Fruit fly (Drosophila melanogaster) whole organism, embryonic: Measurements from ENCODE around the gene CG13360.
A peak's percentile ranks its signal among the peaks of the same experiment; 100 is the strongest.

ENCODE experiments used
- Atf6 ChIP-seq: fragments of 200-800 bp; sonication (Bioruptor generic); IDR thresholded peaks from 2 replicates; pipeline ENCODE4 v1.3.6; 2022; ENCODE audit warnings: missing biosample characterization, missing genetic modification characterization
- B-H2 ChIP-seq: fragments of 200-800 bp; sonication (Bioruptor generic); optimal IDR thresholded peaks from 2 replicates; lab custom pipeline; 2018; ENCODE audit warnings: missing biosample characterization, mild to moderate bottlenecking, missing genetic modification characterization
- CG10431 ChIP-seq: fragments of 200-800 bp; sonication (Bioruptor generic); optimal IDR thresholded peaks from 3 replicates; lab custom pipeline; 2018; ENCODE audit warnings: missing biosample characterization, mild to moderate bottlenecking, missing genetic modification characterization
- CG12155 ChIP-seq: fragments of 200-800 bp; sonication (Bioruptor generic); optimal IDR thresholded peaks from 3 replicates; lab custom pipeline; 2016; ENCODE audit warnings: missing biosample characterization, missing genetic modification characterization
- CG13424 ChIP-seq: fragments of 200-800 bp; sonication (Bioruptor generic); optimal IDR thresholded peaks from 2 replicates; lab custom pipeline; 2019; ENCODE audit warnings: missing biosample characterization, mild to moderate bottlenecking, missing genetic modification characterization, moderate library complexity
- CG15073 ChIP-seq: fragments of 200-800 bp; sonication (Bioruptor generic); optimal IDR thresholded peaks from 2 replicates; lab custom pipeline; 2016; ENCODE audit warnings: missing biosample characterization, missing genetic modification characterization
- CG1529 ChIP-seq: fragments of 200-800 bp; sonication (Bioruptor generic); optimal IDR thresholded peaks from 3 replicates; lab custom pipeline; 2018; ENCODE audit warnings: missing biosample characterization, missing genetic modification characterization
- CG17186 ChIP-seq: fragments of 200-800 bp; sonication (Bioruptor generic); optimal IDR thresholded peaks from 3 replicates; lab custom pipeline; 2017; ENCODE audit warnings: missing biosample characterization, missing genetic modification reagents, missing genetic modification characterization
- CG2199 ChIP-seq: fragments of 200-800 bp; sonication (Bioruptor generic); IDR thresholded peaks from 3 replicates; pipeline ENCODE4 v1.3.6; 2022; ENCODE audit warnings: missing biosample characterization, missing genetic modification characterization
- CG2678 ChIP-seq: fragments of 200-800 bp; sonication (Bioruptor generic); optimal IDR thresholded peaks from 3 replicates; lab custom pipeline; 2019; ENCODE audit warnings: missing biosample characterization, mild to moderate bottlenecking, missing genetic modification characterization, moderate library complexity
- CG2712 ChIP-seq: fragments of 200-800 bp; optimal IDR thresholded peaks from 3 replicates; lab custom pipeline; 2019; ENCODE audit warnings: missing biosample characterization, mild to moderate bottlenecking, missing genetic modification characterization, moderate library complexity
- CG3847 ChIP-seq: fragments of 200-800 bp; sonication (Bioruptor generic); IDR thresholded peaks from 2 replicates; pipeline ENCODE4 v1.3.6; 2022; ENCODE audit warnings: missing biosample characterization, missing genetic modification characterization
- CG42726 ChIP-seq: fragments of 200-800 bp; sonication (Bioruptor generic); IDR thresholded peaks from 2 replicates; pipeline ENCODE4 v1.3.6; 2022; ENCODE audit warnings: missing biosample characterization, missing genetic modification characterization; ENCODE audit not compliant: partially characterized antibody
- CG4328 ChIP-seq: fragments of 200-800 bp; sonication (Bioruptor generic); optimal IDR thresholded peaks from 3 replicates; lab custom pipeline; 2017; ENCODE audit warnings: missing biosample characterization, missing genetic modification reagents, missing genetic modification characterization
- CG6254 ChIP-seq: fragments of 200-800 bp; sonication (Bioruptor generic); optimal IDR thresholded peaks from 3 replicates; lab custom pipeline; 2017; ENCODE audit warnings: mild to moderate bottlenecking, missing biosample characterization, missing genetic modification reagents, missing genetic modification characterization
- CG7928 ChIP-seq: fragments of 200-800 bp; sonication (Bioruptor generic); optimal IDR thresholded peaks from 2 replicates; lab custom pipeline; 2017; ENCODE audit warnings: missing biosample characterization, mild to moderate bottlenecking, missing genetic modification characterization
- CG7987 ChIP-seq: fragments of 200-800 bp; sonication (Bioruptor generic); optimal IDR thresholded peaks from 2 replicates; lab custom pipeline; 2018; ENCODE audit warnings: missing biosample characterization, mild to moderate bottlenecking, missing genetic modification characterization, moderate library complexity
- CG9727 ChIP-seq: fragments of 200-800 bp; sonication (Bioruptor generic); optimal IDR thresholded peaks from 3 replicates; lab custom pipeline; 2017; ENCODE audit warnings: missing biosample characterization, mild to moderate bottlenecking, missing genetic modification characterization
- CG9797 ChIP-seq: fragments of 200-800 bp; sonication (Bioruptor generic); optimal IDR thresholded peaks from 3 replicates; lab custom pipeline; 2018; ENCODE audit warnings: missing biosample characterization, mild to moderate bottlenecking, missing genetic modification characterization
- E2f1 ChIP-seq: fragments of 200-800 bp; sonication (Bioruptor generic); IDR thresholded peaks from 2 replicates; pipeline ENCODE4 v1.3.6; 2022; ENCODE audit warnings: missing biosample characterization, missing genetic modification characterization
- E2f2 ChIP-seq: fragments of 200-800 bp; sonication (Bioruptor generic); IDR thresholded peaks from 2 replicates; pipeline ENCODE4 v1.3.6; 2022; ENCODE audit warnings: missing biosample characterization, missing genetic modification characterization
- HLHmδ ChIP-seq: fragments of 200-800 bp; sonication (Bioruptor generic); optimal IDR thresholded peaks from 2 replicates; lab custom pipeline; 2018; ENCODE audit warnings: missing biosample characterization, mild to moderate bottlenecking, missing genetic modification characterization, moderate library complexity
- Kr ChIP-seq: fragments of 200-800 bp; sonication (Bioruptor generic); optimal IDR thresholded peaks from 2 replicates; lab custom pipeline; 2017; ENCODE audit warnings: missing biosample characterization, mild to moderate bottlenecking, missing genetic modification characterization
- Mad ChIP-seq: fragments of 200-800 bp; sonication (Bioruptor generic); optimal IDR thresholded peaks from 2 replicates; lab custom pipeline; 2016; ENCODE audit warnings: missing biosample characterization, missing genetic modification characterization
- NC2β ChIP-seq: fragments of 200-800 bp; sonication (Bioruptor generic); optimal IDR thresholded peaks from 2 replicates; lab custom pipeline; 2016; ENCODE audit warnings: missing biosample characterization, missing genetic modification characterization
- Nf-YA ChIP-seq: fragments of 200-800 bp; sonication (Bioruptor generic); IDR thresholded peaks from 2 replicates; pipeline ENCODE4 v1.3.6; 2022; ENCODE audit warnings: missing biosample characterization, missing genetic modification characterization
- Pdp1 ChIP-seq, 2 experiments: fragments of 200-800 bp; sonication (Bioruptor generic); optimal IDR thresholded peaks; 3 replicates each; lab custom pipeline; 2016; ENCODE audit warnings: missing biosample characterization in 2 of 2, missing genetic modification characterization in 2 of 2, mild to moderate bottlenecking in 1 of 2, moderate library complexity in 1 of 2
- Six4 ChIP-seq: fragments of 200-800 bp; sonication (Bioruptor generic); optimal IDR thresholded peaks from 2 replicates; lab custom pipeline; 2016; ENCODE audit warnings: missing biosample characterization, missing genetic modification characterization
- Sox102F ChIP-seq: fragments of 200-800 bp; sonication (Bioruptor generic); optimal IDR thresholded peaks from 2 replicates; lab custom pipeline; 2018; ENCODE audit warnings: missing biosample characterization, mild to moderate bottlenecking, missing genetic modification characterization, moderate library complexity
- Vsx1 ChIP-seq: fragments of 200-800 bp; sonication (Bioruptor generic); optimal IDR thresholded peaks from 2 replicates; lab custom pipeline; 2017; ENCODE audit warnings: missing biosample characterization, mild to moderate bottlenecking, missing genetic modification characterization, missing genetic modification reagents
- Xbp1 ChIP-seq: fragments of 200-800 bp; sonication (Bioruptor generic); optimal IDR thresholded peaks from 3 replicates; lab custom pipeline; 2016; ENCODE audit warnings: missing biosample characterization, mild to moderate bottlenecking, missing genetic modification characterization
- aop ChIP-seq: fragments of 200-800 bp; sonication (Bioruptor generic); IDR thresholded peaks from 2 replicates; pipeline ENCODE4 v1.3.6; 2022; ENCODE audit warnings: missing biosample characterization, missing genetic modification characterization
- az2 ChIP-seq: fragments of 200-800 bp; sonication (Bioruptor generic); optimal IDR thresholded peaks from 3 replicates; lab custom pipeline; 2016; ENCODE audit warnings: missing biosample characterization, missing genetic modification characterization
- ci ChIP-seq: fragments of 200-800 bp; sonication (Bioruptor generic); IDR thresholded peaks from 3 replicates; pipeline ENCODE4 v1.3.6; 2022; ENCODE audit warnings: missing biosample characterization, missing genetic modification characterization
- fd102C ChIP-seq: fragments of 200-800 bp; sonication (Bioruptor generic); optimal IDR thresholded peaks from 2 replicates; lab custom pipeline; 2018; ENCODE audit warnings: missing biosample characterization, mild to moderate bottlenecking, missing genetic modification characterization, moderate library complexity
- hbn ChIP-seq: fragments of 200-800 bp; sonication (Bioruptor generic); IDR thresholded peaks from 2 replicates; pipeline ENCODE4 v1.3.6; 2022; ENCODE audit warnings: missing biosample characterization, missing genetic modification characterization; ENCODE audit not compliant: partially characterized antibody
- inv ChIP-seq: fragments of 200-800 bp; sonication (Bioruptor generic); IDR thresholded peaks from 2 replicates; pipeline ENCODE4 v1.3.6; 2022; ENCODE audit warnings: missing biosample characterization, missing genetic modification characterization; ENCODE audit not compliant: partially characterized antibody
- knrl ChIP-seq: fragments of 200-800 bp; sonication (Bioruptor generic); IDR thresholded peaks from 3 replicates; pipeline ENCODE4 v1.3.6; 2022; ENCODE audit warnings: missing biosample characterization, missing genetic modification characterization; ENCODE audit not compliant: partially characterized antibody
- lmd ChIP-seq: fragments of 200-800 bp; sonication (Bioruptor generic); IDR thresholded peaks from 2 replicates; pipeline ENCODE4 v1.3.6; 2022; ENCODE audit warnings: missing biosample characterization, missing genetic modification characterization
- oc ChIP-seq: fragments of 200-800 bp; sonication (Bioruptor generic); optimal IDR thresholded peaks from 2 replicates; lab custom pipeline; 2018; ENCODE audit warnings: missing biosample characterization, mild to moderate bottlenecking, missing genetic modification characterization, moderate library complexity
- ranshi ChIP-seq: fragments of 200-800 bp; sonication (Bioruptor generic); IDR thresholded peaks from 2 replicates; pipeline ENCODE4 v1.3.6; 2022; ENCODE audit warnings: missing biosample characterization, missing genetic modification characterization
- salm ChIP-seq: fragments of 200-800 bp; sonication (Bioruptor generic); optimal IDR thresholded peaks from 2 replicates; lab custom pipeline; 2018; ENCODE audit warnings: missing biosample characterization, mild to moderate bottlenecking, missing genetic modification characterization
- stc ChIP-seq: fragments of 200-800 bp; sonication (Bioruptor generic); IDR thresholded peaks from 2 replicates; pipeline ENCODE4 v1.3.6; 2022; ENCODE audit warnings: missing biosample characterization, missing genetic modification characterization
- sug ChIP-seq: fragments of 200-800 bp; optimal IDR thresholded peaks from 2 replicates; lab custom pipeline; 2019; ENCODE audit warnings: missing biosample characterization, mild to moderate bottlenecking, missing genetic modification characterization, moderate library complexity
- tll ChIP-seq, 2 experiments: fragments of 200-800 bp in 1 of 2; fragments of >200 bp in 1 of 2; sonication (Bioruptor generic) in 1 of 2; optimal IDR thresholded peaks; 2 replicates each; lab custom pipeline; 2017 to 2019; ENCODE audit warnings: missing biosample characterization in 2 of 2, missing genetic modification characterization in 2 of 2, mild to moderate bottlenecking in 1 of 2, moderate library complexity in 1 of 2
- tx ChIP-seq: fragments of 200-800 bp; sonication (Bioruptor generic); optimal IDR thresholded peaks from 2 replicates; lab custom pipeline; 2016; ENCODE audit warnings: missing biosample characterization, missing genetic modification characterization
- zfh1 ChIP-seq: fragments of 200-800 bp; sonication (Bioruptor generic); IDR thresholded peaks from 3 replicates; pipeline ENCODE4 v1.3.6; 2022; ENCODE audit warnings: missing biosample characterization, missing genetic modification characterization

Gene CG13360

DNA sequence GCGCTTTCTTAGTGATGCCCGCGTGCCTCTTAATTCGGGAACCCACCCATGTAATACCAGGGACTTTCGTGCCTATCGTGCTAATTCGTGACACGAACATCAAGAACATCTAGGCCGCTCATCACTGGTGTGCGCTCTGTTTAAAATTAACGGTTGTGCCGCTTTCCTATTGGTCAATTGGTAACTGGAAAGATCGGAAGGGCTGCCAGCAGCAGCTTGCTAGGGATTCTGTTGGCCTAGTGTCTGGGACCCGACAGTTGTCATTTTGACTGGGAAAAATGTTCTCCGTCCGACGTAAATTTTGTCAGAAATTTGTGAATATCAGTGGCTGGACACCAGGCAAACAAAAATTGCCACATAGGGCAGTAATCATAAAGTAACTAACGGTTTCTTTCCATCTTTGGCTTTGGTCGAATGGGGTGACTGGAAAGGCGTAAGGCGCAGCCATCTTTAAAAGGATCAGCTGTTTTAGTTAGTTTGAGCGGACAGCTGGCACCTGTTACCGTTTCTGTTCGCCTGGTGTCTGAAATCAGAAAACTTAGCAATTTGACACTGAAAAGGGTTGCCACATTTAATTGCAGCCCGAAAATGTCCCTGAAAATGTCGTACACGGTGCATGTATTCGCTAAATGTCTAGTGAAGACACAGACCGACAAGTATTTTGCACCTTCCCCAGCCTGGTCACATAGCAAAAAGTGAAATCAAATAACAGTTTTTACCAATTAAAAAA is 30.8 kb downstream of the CG13360 start, which contains the start of gene CG5273 (continued):
- TF ChIP-seq CG42726 (GFP tag; lab: Robert Waterston, UW) (peak; percentile 85), sug (peak; percentile 52), CG6254 (GFP tag; lab: Kevin White, UChicago) (peak; percentile 60), CG2712 (tag; lab: Kevin White, UChicago) (peak; percentile 34), knrl (GFP tag; lab: Robert Waterston, UW) (peak; percentile 81), CG17186 (GFP tag; lab: Kevin White, UChicago) (peak; percentile 74), HLHmδ (GFP tag; lab: Kevin White, UChicago) (peak; percentile 51), CG12155 (GFP tag; lab: Kevin White, UChicago) (no peak), CG2678 (tag; lab: Kevin White, UChicago) (peak; percentile 24), CG3847 (GFP tag; lab: Robert Waterston, UW) (peak; percentile 61; the same call in 1 of the 2 replicates), tll (GFP tag; optimal IDR thresholded peaks at IDR 0.05; lab: Kevin White, UChicago) (peak in 1 of 2 experiments; percentile 79), NC2β (GFP tag; lab: Kevin White, UChicago) (peak; percentile 8), ranshi (GFP tag; lab: Robert Waterston, UW) (no peak), hbn (GFP tag; lab: Robert Waterston, UW) (peak; percentile 96), az2 (no peak), E2f1 (GFP tag; lab: Robert Waterston, UW) (0 out of 2 replicates have a peak, but pooled peaks have one; percentile 9), CG7928 (peak; percentile 72), oc (tag; lab: Kevin White, UChicago) (peak; percentile 11), lmd (peak; percentile 8; the same call in 1 of the 2 replicates), CG13424 (tag; lab: Kevin White, UChicago) (peak; percentile 5), CG9797 (peak; percentile 98), inv (GFP tag; lab: Robert Waterston, UW) (peak; percentile 85), Six4 (GFP tag; lab: Kevin White, UChicago) (peak; percentile 52), fd102C (peak; percentile 22), CG2199 (GFP tag; lab: Robert Waterston, UW) (no peak), B-H2 (GFP tag; lab: Kevin White, UChicago) (peak; percentile 66), Nf-YA (GFP tag; lab: Robert Waterston, UW) (0 out of 2 replicates have a peak, but pooled peaks have one; percentile 32), salm (tag; lab: Kevin White, UChicago) (peak; percentile 33), tx (peak; percentile 1), Mad (GFP tag; lab: Kevin White, UChicago) (peak; percentile 19), Xbp1 (GFP tag; lab: Kevin White, UChicago) (peak; percentile 25), Vsx1 (peak; percentile 36), CG4328 (peak; percentile 23), Atf6 (GFP tag; lab: Robert Waterston, UW) (no peak), CG15073 (no peak), Sox102F (GFP tag; lab: Kevin White, UChicago) (no peak), stc (0 out of 2 replicates have a peak, but pooled peaks have one; percentile 34), aop (GFP tag; lab: Robert Waterston, UW) (no peak), CG10431 (GFP tag; lab: Kevin White, UChicago) (peak; percentile 64), zfh1 (GFP tag; lab: Robert Waterston, UW) (peak; percentile 22; the same call in 1 of the 3 replicates), CG7987 (peak; percentile 53), CG9727 (GFP tag; lab: Kevin White, UChicago) (peak; percentile 17), CG1529 (GFP tag; lab: Kevin White, UChicago) (no peak), ci (GFP tag; lab: Robert Waterston, UW) (peak; percentile 44; the same call in 2 of the 3 replicates), Pdp1 (GFP tag; optimal IDR thresholded peaks at IDR 0.05; lab: Kevin White, UChicago) (peak in 1 of 2 experiments; percentile 50), E2f2 (peak; percentile 51), Kr (GFP tag; lab: Kevin White, UChicago) (peak; percentile 98)
